Worm (Caenorhabditis elegans) whole organism, midembryonic: ENCODE measurements around the gene C25H3.3.

Experiments
- flt-1 ChIP-seq: fragments of 200-800 bp; sonication (Bioruptor generic); IDR thresholded peaks from 2 replicates; pipeline ENCODE4 v1.3.6; 2022; ENCODE audit warnings: missing genetic modification characterization, missing compliant biosample characterization
- ref-1 ChIP-seq: fragments of 200-800 bp; sonication (Bioruptor generic); conservative IDR thresholded peaks from 2 replicates; pipeline ENCODE4 v1.3.6; 2022; ENCODE audit warnings: missing genetic modification reagents, missing genetic modification characterization, missing compliant biosample characterization
- tab-1 ChIP-seq: fragments of 200-800 bp; sonication (Bioruptor generic); IDR thresholded peaks from 2 replicates; pipeline ENCODE4 v1.3.6; 2022; ENCODE audit warnings: missing genetic modification characterization, missing compliant biosample characterization
- ztf-23 ChIP-seq: fragments of 200-800 bp; sonication (Bioruptor generic); IDR thresholded peaks from 2 replicates; pipeline ENCODE4 v1.3.6; 2022; ENCODE audit warnings: missing genetic modification reagents, missing genetic modification characterization, missing compliant biosample characterization
- ztf-29 ChIP-seq: fragments of 200-800 bp; sonication (Bioruptor generic); IDR thresholded peaks from 2 replicates; pipeline ENCODE4 v1.3.6; 2022; ENCODE audit warnings: missing genetic modification reagents, missing genetic modification characterization, missing compliant biosample characterization

- TF ChIP-seq flt-1 (GFP tag; lab: Robert Waterston, UW) (peak; percentile 74; the same call in 1 of the 2 replicates), ztf-29 (GFP tag; lab: Robert Waterston, UW) (no peak), tab-1 (no peak), ref-1 (GFP tag; lab: Robert Waterston, UW) (no peak), ztf-23 (GFP tag; lab: Robert Waterston, UW) (no peak)
These were observed 26.5 kb upstream of the C25H3.3 start for ce11 chrII:5667540-5667939.
